Worm (Caenorhabditis elegans): ENCODE data around the gene T11F8.5.

The T11F8.5 gene

ce11 chrIV:5519044-5519443 lies 36.2 kb downstream of the T11F8.5 start:
- TF ChIP-seq rnt-1 (tag; optimal IDR thresholded peaks at IDR 0.05) (no peak), hlh-15 (tag; optimal IDR thresholded peaks at IDR 0.05) (no peak), ceh-31 (tag; optimal IDR thresholded peaks at IDR 0.05) (no peak), ahr-1 (tag; optimal IDR thresholded peaks at IDR 0.05) (no peak), lim-6 (tag; optimal IDR thresholded peaks at IDR 0.05) (no peak), pag-3 (tag; optimal IDR thresholded peaks at IDR 0.05; ENCODE audit: borderline replicate concordance) (no peak), hlh-8 (tag; optimal IDR thresholded peaks at IDR 0.05) (no peak)

- TF ChIP-seq C38D4.7 (GFP tag; optimal IDR thresholded peaks at IDR 0.05) (no peak), pat-9 (tag; optimal IDR thresholded peaks at IDR 0.05) (peak; percentile 36), unc-55 (GFP tag; optimal IDR thresholded peaks at IDR 0.05) (peak; percentile 26)
These were observed 44.0 kb downstream of the T11F8.5 start for ce11 chrIV:5526711-5527383.

ce11 chrIV:5528285-5528684 lies 45.5 kb downstream of the T11F8.5 start, which contains the start of gene unc-5:
Gene unc-5 (minus strand): TSS chrIV:5528338.
- no peak for TF ChIP-seq che-1 (tag; optimal IDR thresholded peaks at IDR 0.05)
- TF ChIP-seq hlh-8 (tag; optimal IDR thresholded peaks at IDR 0.05): peak; percentile 24

ce11 chrIV:5530980-5531379 lies 48.2 kb downstream of the T11F8.5 start:
- no peak for TF ChIP-seq pqm-1 (tag; optimal IDR thresholded peaks at IDR 0.05)
- peak; percentile 74 for TF ChIP-seq elt-2 (tag; optimal IDR thresholded peaks at IDR 0.05)

- TF ChIP-seq ama-1 (optimal IDR thresholded peaks at IDR 0.05): no peak
- peak; percentile 88 for TF ChIP-seq unc-42 (tag; optimal IDR thresholded peaks at IDR 0.05)
These were observed 50.7 kb downstream of the T11F8.5 start for ce11 chrIV:5533556-5533955.
